ENCODE assay signal across 5 fruit fly cellular contexts in genomic region chr3R:26928424-26928823, dm6.
TF ChIP-seq lines count a peak whose summit lies in the region.

No protein-coding gene starts in this region.

- no peak for TF ChIP-seq CTCF in whole organism, embryonic (GFP tag; optimal IDR thresholded peaks at IDR 0.05; lab: Kevin White, UChicago)

TF ChIP-seq in whole organism, adult, 20 proteins besides CTCF, POLR2A, EP300 and RAD21:
- no peak for TF ChIP-seq pad (GFP tag; optimal IDR thresholded peaks at IDR 0.05; lab: Kevin White, UChicago)
- peak; percentile 24 for TF ChIP-seq CG33017 (tag; optimal IDR thresholded peaks at IDR 0.05; lab: Kevin White, UChicago)
- no peak for TF ChIP-seq ovo (GFP tag; optimal IDR thresholded peaks at IDR 0.05; lab: Kevin White, UChicago)
- TF ChIP-seq CG14711 (tag; optimal IDR thresholded peaks at IDR 0.05; lab: Kevin White, UChicago), result peak; percentile 18
- peak; percentile 21 for TF ChIP-seq tj (GFP tag; optimal IDR thresholded peaks at IDR 0.05; lab: Kevin White, UChicago)
- no peak for TF ChIP-seq cic (GFP tag; optimal IDR thresholded peaks at IDR 0.05; lab: Kevin White, UChicago)
- peak; percentile 56 for TF ChIP-seq bab1 (GFP tag; optimal IDR thresholded peaks at IDR 0.05; lab: Kevin White, UChicago)
- TF ChIP-seq CG7045 (GFP tag; optimal IDR thresholded peaks at IDR 0.05; lab: Kevin White, UChicago), result peak; percentile 35
- TF ChIP-seq kay (GFP tag; lab: Kevin White, UChicago; ENCODE audit: borderline replicate concordance), result no peak
- no peak for TF ChIP-seq CG11617 (GFP tag; optimal IDR thresholded peaks at IDR 0.05; lab: Kevin White, UChicago)
- no peak for TF ChIP-seq cnc (optimal IDR thresholded peaks at IDR 0.05; lab: Kevin White, UChicago)
- no peak for TF ChIP-seq CG1620 (GFP tag; optimal IDR thresholded peaks at IDR 0.05; lab: Kevin White, UChicago)

TF ChIP-seq in whole organism, embryonic, 481 proteins besides CTCF, POLR2A, EP300 and RAD21 (continues in another document):
- no peak for TF ChIP-seq cwo (GFP tag; optimal IDR thresholded peaks at IDR 0.05; lab: Kevin White, UChicago)
- peak; percentile 72 for TF ChIP-seq CG10366 (GFP tag; IDR thresholded peaks at IDR 0.05; lab: Robert Waterston, UW)
- peak; percentile 73 for TF ChIP-seq grau (tag; optimal IDR thresholded peaks at IDR 0.05; lab: Kevin White, UChicago)
- peak; percentile 44 for TF ChIP-seq tio (GFP tag; optimal IDR thresholded peaks at IDR 0.05; lab: Kevin White, UChicago)
- peak; percentile 29; the same call in 1 of the 3 replicates for TF ChIP-seq dysf (GFP tag; IDR thresholded peaks at IDR 0.05; lab: Robert Waterston, UW)
- TF ChIP-seq Meics (GFP tag; optimal IDR thresholded peaks at IDR 0.05; lab: Kevin White, UChicago), result peak; percentile 32
- TF ChIP-seq prd (optimal IDR thresholded peaks at IDR 0.05; lab: Kevin White, UChicago), result no peak
- peak; percentile 61; the same call in 2 of the 3 replicates for TF ChIP-seq prd (GFP tag; IDR thresholded peaks at IDR 0.05; lab: Robert Waterston, UW)
- TF ChIP-seq ind (GFP tag; optimal IDR thresholded peaks at IDR 0.05; lab: Kevin White, UChicago), result peak; percentile 39
- peak; percentile 86 for TF ChIP-seq Sox102F (GFP tag; optimal IDR thresholded peaks at IDR 0.05; lab: Kevin White, UChicago)
- peak; percentile 42 for TF ChIP-seq CG6813 (GFP tag; optimal IDR thresholded peaks at IDR 0.05; lab: Kevin White, UChicago)
- TF ChIP-seq CG11504 (tag; optimal IDR thresholded peaks at IDR 0.05; lab: Kevin White, UChicago), result peak; percentile 78
- TF ChIP-seq eve (GFP tag; optimal IDR thresholded peaks at IDR 0.05; lab: Kevin White, UChicago), result peak in 1 of 2 experiments; percentile 78
- peak; percentile 4 for TF ChIP-seq Chrac-16 (GFP tag; optimal IDR thresholded peaks at IDR 0.05; lab: Kevin White, UChicago)
- TF ChIP-seq Opbp (GFP tag; IDR thresholded peaks at IDR 0.05; lab: Robert Waterston, UW; ENCODE audit: partially characterized antibody), result no peak
- TF ChIP-seq CG18011 (GFP tag; optimal IDR thresholded peaks at IDR 0.05; lab: Kevin White, UChicago), result peak; percentile 5
- peak; percentile 14; the same call in 1 of the 2 replicates for TF ChIP-seq CG11247 (GFP tag; IDR thresholded peaks at IDR 0.05; lab: Robert Waterston, UW)
- TF ChIP-seq CG5245 (GFP tag; optimal IDR thresholded peaks at IDR 0.05; lab: Kevin White, UChicago), result peak; percentile 28
- 0 out of 2 replicates have a peak, but pooled peaks have one; percentile 7 for TF ChIP-seq al (GFP tag; IDR thresholded peaks at IDR 0.05; lab: Robert Waterston, UW)

TF ChIP-seq in whole organism, prepupa, 60 proteins besides CTCF, POLR2A, EP300 and RAD21 (continues in another document):
- peak; percentile 58 for TF ChIP-seq fd85E (GFP tag; optimal IDR thresholded peaks at IDR 0.05; lab: Kevin White, UChicago)
- TF ChIP-seq CG11902 (GFP tag; optimal IDR thresholded peaks at IDR 0.05; lab: Kevin White, UChicago), result peak; percentile 73
- TF ChIP-seq dsx (GFP tag; optimal IDR thresholded peaks at IDR 0.05; lab: Kevin White, UChicago; ENCODE audit: poor library complexity, severe bottlenecking), result peak; percentile 84
- peak; percentile 97 for TF ChIP-seq CG8119 (GFP tag; IDR thresholded peaks at IDR 0.05; lab: Robert Waterston, UW)
- TF ChIP-seq CG6792 (GFP tag; optimal IDR thresholded peaks at IDR 0.05; lab: Kevin White, UChicago), result peak; percentile 87
- peak; percentile 83 for TF ChIP-seq CG8319 (GFP tag; optimal IDR thresholded peaks at IDR 0.05; lab: Kevin White, UChicago)
- TF ChIP-seq CG4318 (GFP tag; optimal IDR thresholded peaks at IDR 0.05; lab: Kevin White, UChicago), result peak; percentile 82
- peak; percentile 93 for TF ChIP-seq eg (GFP tag; IDR thresholded peaks at IDR 0.05; lab: Robert Waterston, UW)
- TF ChIP-seq fd59A (GFP tag; optimal IDR thresholded peaks at IDR 0.05; lab: Kevin White, UChicago), result peak; percentile 81
- TF ChIP-seq Eip75B (GFP tag; optimal IDR thresholded peaks at IDR 0.05; lab: Kevin White, UChicago), result peak; percentile 70
- peak; percentile 80 for TF ChIP-seq lz (GFP tag; optimal IDR thresholded peaks at IDR 0.05; lab: Kevin White, UChicago)
- peak; percentile 82 for TF ChIP-seq CG1621 (tag; optimal IDR thresholded peaks at IDR 0.05; lab: Kevin White, UChicago)
- TF ChIP-seq spab (GFP tag; optimal IDR thresholded peaks at IDR 0.05; lab: Kevin White, UChicago), result peak; percentile 70
- peak; percentile 86 for TF ChIP-seq svp (GFP tag; lab: Kevin White, UChicago)
- TF ChIP-seq salr (GFP tag; optimal IDR thresholded peaks at IDR 0.05; lab: Kevin White, UChicago), result peak; percentile 61 to 90
- TF ChIP-seq acj6 (GFP tag; optimal IDR thresholded peaks at IDR 0.05; lab: Kevin White, UChicago), result peak; percentile 92
- TF ChIP-seq CG15336 (GFP tag; IDR thresholded peaks at IDR 0.05; lab: Robert Waterston, UW), result peak; percentile 97
- TF ChIP-seq Eip93F (GFP tag; optimal IDR thresholded peaks at IDR 0.05; lab: Kevin White, UChicago), result peak; percentile 11
- peak; percentile 91 for TF ChIP-seq achi (GFP tag; optimal IDR thresholded peaks at IDR 0.05; lab: Kevin White, UChicago)
- TF ChIP-seq CG32006 (GFP tag; optimal IDR thresholded peaks at IDR 0.05; lab: Kevin White, UChicago), result peak; percentile 94
- TF ChIP-seq CG16779 (tag; optimal IDR thresholded peaks at IDR 0.05; lab: Kevin White, UChicago), result peak; percentile 53

TF ChIP-seq in whole organism, pupa, 21 proteins besides CTCF, POLR2A, EP300 and RAD21:
- TF ChIP-seq gl (tag; optimal IDR thresholded peaks at IDR 0.05; lab: Kevin White, UChicago) (peak; percentile 76), CG15710 (tag; optimal IDR thresholded peaks at IDR 0.05; lab: Kevin White, UChicago) (peak; percentile 90), Pif1A (GFP tag; optimal IDR thresholded peaks at IDR 0.05; lab: Kevin White, UChicago) (peak; percentile 86), rn (GFP tag; IDR thresholded peaks at IDR 0.05; lab: Robert Waterston, UW) (peak; percentile 80), Pif1B (GFP tag; optimal IDR thresholded peaks at IDR 0.05; lab: Kevin White, UChicago) (peak; percentile 95), CG13204 (GFP tag; optimal IDR thresholded peaks at IDR 0.05; lab: Kevin White, UChicago) (peak; percentile 79), EcR (GFP tag; optimal IDR thresholded peaks at IDR 0.05; lab: Kevin White, UChicago) (no peak), fd96Ca (GFP tag; IDR thresholded peaks at IDR 0.05; lab: Robert Waterston, UW) (peak; percentile 85), Ets98B (GFP tag; IDR thresholded peaks at IDR 0.05; lab: Robert Waterston, UW) (peak; percentile 88), D1 (tag; optimal IDR thresholded peaks at IDR 0.05; lab: Kevin White, UChicago) (peak; percentile 12), CG8301 (tag; optimal IDR thresholded peaks at IDR 0.05; lab: Kevin White, UChicago) (peak; percentile 84), CG4496 (GFP tag; IDR thresholded peaks at IDR 0.05; lab: Robert Waterston, UW) (peak; percentile 95), CG34367 (tag; optimal IDR thresholded peaks at IDR 0.05; lab: Kevin White, UChicago) (peak; percentile 86), CG12605 (GFP tag; IDR thresholded peaks at IDR 0.05; lab: Robert Waterston, UW) (peak; percentile 92), CG14655 (GFP tag; optimal IDR thresholded peaks at IDR 0.05; lab: Kevin White, UChicago) (peak; percentile 90), CG9948 (tag; optimal IDR thresholded peaks at IDR 0.05; lab: Kevin White, UChicago) (peak; percentile 83), Snoo (tag; optimal IDR thresholded peaks at IDR 0.05; lab: Kevin White, UChicago) (peak; percentile 89), CG10348 (GFP tag; IDR thresholded peaks at IDR 0.05; lab: Robert Waterston, UW) (peak; percentile 67), CG32121 (GFP tag; IDR thresholded peaks at IDR 0.05; lab: Robert Waterston, UW) (peak; percentile 92), CG8159 (tag; optimal IDR thresholded peaks at IDR 0.05; lab: Kevin White, UChicago) (peak; percentile 86), CG17806 (tag; optimal IDR thresholded peaks at IDR 0.05; lab: Kevin White, UChicago) (peak; percentile 78)

TF ChIP-seq in whole organism, wandering third instar larva, 38 proteins besides CTCF, POLR2A, EP300 and RAD21 (continues in another document):
- TF ChIP-seq Hr78 (GFP tag; optimal IDR thresholded peaks at IDR 0.05; lab: Kevin White, UChicago) (no peak), Mio (GFP tag; optimal IDR thresholded peaks at IDR 0.05; lab: Kevin White, UChicago) (no peak), HLH106 (tag; optimal IDR thresholded peaks at IDR 0.05; lab: Kevin White, UChicago) (peak; percentile 82), N (GFP tag; optimal IDR thresholded peaks at IDR 0.05; lab: Kevin White, UChicago) (no peak), Rel (GFP tag; optimal IDR thresholded peaks at IDR 0.05; lab: Kevin White, UChicago) (peak; percentile 74), Rel (tag; optimal IDR thresholded peaks at IDR 0.05; lab: Kevin White, UChicago) (peak; percentile 62), CG9705 (GFP tag; optimal IDR thresholded peaks at IDR 0.05; lab: Kevin White, UChicago) (peak; percentile 77), usp (GFP tag; optimal IDR thresholded peaks at IDR 0.05; lab: Kevin White, UChicago) (no peak), h (GFP tag; optimal IDR thresholded peaks at IDR 0.05; lab: Kevin White, UChicago) (peak; percentile 86), tai (GFP tag; optimal IDR thresholded peaks at IDR 0.05; lab: Kevin White, UChicago) (peak; percentile 79), dmrt93B (GFP tag; optimal IDR thresholded peaks at IDR 0.05; lab: Kevin White, UChicago) (peak; percentile 74), fru (GFP tag; optimal IDR thresholded peaks at IDR 0.05; lab: Kevin White, UChicago) (peak; percentile 76), lola (GFP tag; optimal IDR thresholded peaks at IDR 0.05; lab: Kevin White, UChicago) (no peak), rgr (GFP tag; optimal IDR thresholded peaks at IDR 0.05; lab: Kevin White, UChicago) (peak; percentile 95), GATAd (GFP tag; optimal IDR thresholded peaks at IDR 0.05; lab: Kevin White, UChicago) (no peak), br (GFP tag; optimal IDR thresholded peaks at IDR 0.05; lab: Kevin White, UChicago) (peak; percentile 81), dl (GFP tag; optimal IDR thresholded peaks at IDR 0.05; lab: Kevin White, UChicago; ENCODE audit: insufficient read depth in 1 of 2, partially characterized antibody in 2 of 2) (no peak), jim (GFP tag; optimal IDR thresholded peaks at IDR 0.05; lab: Kevin White, UChicago) (no peak), ey (GFP tag; optimal IDR thresholded peaks at IDR 0.05; lab: Kevin White, UChicago) (peak; percentile 84), Myc (optimal IDR thresholded peaks at IDR 0.05; lab: Kevin White, UChicago) (no peak), CG32264 (GFP tag; optimal IDR thresholded peaks at IDR 0.05; lab: Kevin White, UChicago) (peak; percentile 56), OdsH (GFP tag; optimal IDR thresholded peaks at IDR 0.05; lab: Kevin White, UChicago) (peak; percentile 94), foxo (GFP tag; optimal IDR thresholded peaks at IDR 0.05; lab: Kevin White, UChicago) (peak in 1 of 2 experiments; percentile 74), brk (GFP tag; optimal IDR thresholded peaks at IDR 0.05; lab: Kevin White, UChicago) (peak; percentile 88), Sp1 (GFP tag; optimal IDR thresholded peaks at IDR 0.05; lab: Kevin White, UChicago) (peak; percentile 96), sv (GFP tag; optimal IDR thresholded peaks at IDR 0.05; lab: Kevin White, UChicago) (no peak)
